Worm (Caenorhabditis elegans) whole organism, mixed stage, embryonic: Measurements from ENCODE around the gene sdz-7.

Experiments used
- ces-1 ChIP-seq: fragments of 150-350 bp; optimal IDR thresholded peaks from 2 replicates; lab custom pipeline; 2014; ENCODE audit warnings: missing biosample characterization, missing genetic modification reagents, missing genetic modification characterization
- elt-1 ChIP-seq: sonication (generic microtip); optimal IDR thresholded peaks from 2 replicates; lab custom pipeline; 2017; ENCODE audit warnings: missing genetic modification characterization, mild to moderate bottlenecking, missing compliant biosample characterization, antibody characterized with exemption, moderate library complexity, borderline replicate concordance; ENCODE audit not compliant: insufficient read depth
- elt-3 ChIP-seq: fragments of 150-350 bp; optimal IDR thresholded peaks from 2 replicates; lab custom pipeline; 2014; ENCODE audit warnings: missing biosample characterization, missing genetic modification characterization
- lsy-2 ChIP-seq: fragments of 150-350 bp; optimal IDR thresholded peaks from 2 replicates; lab custom pipeline; 2014; ENCODE audit warnings: missing biosample characterization, missing genetic modification characterization
- nhr-2 ChIP-seq: fragments of 150-350 bp; optimal IDR thresholded peaks from 2 replicates; lab custom pipeline; 2014; ENCODE audit warnings: missing biosample characterization, missing genetic modification characterization
- pha-4 ChIP-seq: fragments of 150-350 bp; optimal IDR thresholded peaks from 2 replicates; lab custom pipeline; 2018; ENCODE audit warnings: missing biosample characterization, missing genetic modification reagents, missing genetic modification characterization
- unc-62 ChIP-seq: fragments of 150-350 bp; optimal IDR thresholded peaks from 2 replicates; lab custom pipeline; 2014; ENCODE audit warnings: missing biosample characterization, missing genetic modification reagents, missing genetic modification characterization

DNA sequence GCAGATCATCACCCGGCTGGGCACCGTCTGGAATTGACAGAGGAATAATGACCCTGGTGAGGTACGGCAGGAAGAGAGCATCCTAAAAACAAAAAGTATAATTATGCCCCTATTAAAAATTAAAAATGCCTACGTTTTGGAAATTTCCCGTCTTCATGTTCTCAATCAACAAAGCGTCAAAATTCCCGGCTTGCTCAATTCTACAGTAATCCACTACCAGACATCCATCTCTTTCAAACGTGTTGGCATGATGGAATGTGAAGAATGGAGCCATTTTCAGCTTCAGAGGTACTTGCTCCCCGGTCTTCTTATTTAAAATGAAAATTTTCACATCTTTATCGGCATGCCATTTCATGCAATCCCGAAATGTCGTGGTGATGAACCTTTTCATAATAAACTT is 31.5 kb upstream of the sdz-7 start:
- no peak for TF ChIP-seq unc-62 (GFP tag; lab: Kevin White, UChicago)
- no peak for TF ChIP-seq elt-3 (tag; lab: Kevin White, UChicago)
- TF ChIP-seq ces-1, result no peak
- no peak for TF ChIP-seq elt-1 (tag; lab: Kevin White, UChicago)
- no peak for TF ChIP-seq pha-4 (tag; lab: Kevin White, UChicago)
- no peak for TF ChIP-seq nhr-2 (tag; lab: Kevin White, UChicago)
- no peak for TF ChIP-seq lsy-2 (tag; lab: Kevin White, UChicago)
